Worm (Caenorhabditis elegans) whole organism, L2 larva: ENCODE data around the gene srg-60.

Experiments
- C34F6.9 ChIP-seq: fragments of 150-350 bp; optimal IDR thresholded peaks from 2 replicates; lab custom pipeline; 2014; ENCODE audit warnings: missing biosample characterization, missing genetic modification characterization
- R02D3.7 ChIP-seq: fragments of 150-350 bp; optimal IDR thresholded peaks from 2 replicates; lab custom pipeline; 2014; ENCODE audit warnings: missing biosample characterization, missing genetic modification characterization
- Y55F3AM.14 ChIP-seq: fragments of 200-800 bp; sonication (Bioruptor generic); optimal IDR thresholded peaks from 2 replicates; lab custom pipeline; 2018; ENCODE audit warnings: mild to moderate bottlenecking, missing genetic modification characterization, missing compliant biosample characterization
- ZK546.5 ChIP-seq: sonication (generic microtip); optimal IDR thresholded peaks from 2 replicates; lab custom pipeline; 2017; ENCODE audit warnings: missing biosample characterization, missing genetic modification characterization
- alr-1 ChIP-seq: fragments of 150-350 bp; optimal IDR thresholded peaks from 2 replicates; lab custom pipeline; 2014; ENCODE audit warnings: missing biosample characterization, missing genetic modification characterization
- ama-1 ChIP-seq: fragments of 150-350 bp; optimal IDR thresholded peaks from 2 replicates; lab custom pipeline; 2018; ENCODE audit warnings: inconsistent platforms
- blmp-1 ChIP-seq: sonication (generic microtip); optimal IDR thresholded peaks from 2 replicates; lab custom pipeline; 2017; ENCODE audit warnings: missing genetic modification characterization, mild to moderate bottlenecking, missing compliant biosample characterization, antibody characterized with exemption, moderate library complexity; ENCODE audit not compliant: insufficient read depth
- ceh-16 ChIP-seq: fragments of 150-350 bp; optimal IDR thresholded peaks from 2 replicates; lab custom pipeline; 2014; ENCODE audit warnings: missing biosample characterization, missing genetic modification characterization
- ceh-82 ChIP-seq: fragments of 150-350 bp; optimal IDR thresholded peaks from 2 replicates; lab custom pipeline; 2014; ENCODE audit warnings: missing biosample characterization, missing genetic modification characterization
- crh-2 ChIP-seq: sonication (generic microtip); optimal IDR thresholded peaks from 2 replicates; lab custom pipeline; 2017; ENCODE audit warnings: missing biosample characterization, missing genetic modification characterization
- egl-27 ChIP-seq: sonication (generic microtip); optimal IDR thresholded peaks from 3 replicates; lab custom pipeline; 2017; ENCODE audit warnings: missing biosample characterization, missing genetic modification reagents, missing genetic modification characterization
- elt-1 ChIP-seq: fragments of 150-350 bp; optimal IDR thresholded peaks from 2 replicates; lab custom pipeline; 2014; ENCODE audit warnings: missing biosample characterization, missing genetic modification characterization
- elt-3 ChIP-seq: sonication (generic microtip); optimal IDR thresholded peaks from 2 replicates; lab custom pipeline; 2017; ENCODE audit warnings: missing biosample characterization, missing genetic modification characterization
- fos-1 ChIP-seq: fragments of 150-350 bp; optimal IDR thresholded peaks from 2 replicates; lab custom pipeline; 2014; ENCODE audit warnings: missing biosample characterization, missing genetic modification characterization
- gmeb-1 ChIP-seq: fragments of 150-350 bp; optimal IDR thresholded peaks from 2 replicates; lab custom pipeline; 2014; ENCODE audit warnings: missing biosample characterization, missing genetic modification characterization
- lin-11 ChIP-seq: fragments of 150-350 bp; sonication (generic microtip); optimal IDR thresholded peaks from 2 replicates; lab custom pipeline; 2014; ENCODE audit warnings: missing biosample characterization, missing genetic modification characterization, inconsistent platforms, mixed read lengths
- lin-13 ChIP-seq: fragments of 150-350 bp; optimal IDR thresholded peaks from 2 replicates; lab custom pipeline; 2014; ENCODE audit warnings: missing biosample characterization, missing genetic modification reagents, missing genetic modification characterization
- lin-39 ChIP-seq: fragments of 150-350 bp; optimal IDR thresholded peaks from 2 replicates; lab custom pipeline; 2014; ENCODE audit warnings: missing biosample characterization, missing genetic modification reagents, missing genetic modification characterization
- mab-5 ChIP-seq: fragments of 150-350 bp; optimal IDR thresholded peaks from 2 replicates; lab custom pipeline; 2014; ENCODE audit warnings: missing biosample characterization, missing genetic modification characterization
- mbf-1 ChIP-seq: sonication (generic microtip); optimal IDR thresholded peaks from 2 replicates; lab custom pipeline; 2017; ENCODE audit warnings: missing biosample characterization, missing genetic modification characterization
- mdl-1 ChIP-seq, 2 experiments: fragments of 150-350 bp in 1 of 2; sonication (generic microtip) in 1 of 2; optimal IDR thresholded peaks; 2 replicates each; lab custom pipeline; 2017; ENCODE audit warnings: missing biosample characterization in 2 of 2, missing genetic modification characterization in 2 of 2
- nhr-10 ChIP-seq: sonication (generic microtip); optimal IDR thresholded peaks from 2 replicates; lab custom pipeline; 2017; ENCODE audit warnings: missing biosample characterization, missing genetic modification characterization
- nhr-11 ChIP-seq: fragments of 150-350 bp; optimal IDR thresholded peaks from 2 replicates; lab custom pipeline; 2014; ENCODE audit warnings: missing biosample characterization, missing genetic modification characterization
- nhr-12 ChIP-seq: fragments of 150-350 bp; optimal IDR thresholded peaks from 2 replicates; lab custom pipeline; 2014; ENCODE audit warnings: missing biosample characterization, missing genetic modification characterization
- nhr-129 ChIP-seq: fragments of 150-350 bp; optimal IDR thresholded peaks from 2 replicates; lab custom pipeline; 2014; ENCODE audit warnings: missing biosample characterization, missing genetic modification characterization
- nhr-21 ChIP-seq: fragments of 150-350 bp; optimal IDR thresholded peaks from 2 replicates; lab custom pipeline; 2014; ENCODE audit warnings: missing biosample characterization, missing genetic modification characterization
- nhr-23 ChIP-seq: fragments of 150-350 bp; optimal IDR thresholded peaks from 2 replicates; lab custom pipeline; 2014; ENCODE audit warnings: missing biosample characterization, missing genetic modification reagents, missing genetic modification characterization
- nhr-237 ChIP-seq: fragments of 150-350 bp; optimal IDR thresholded peaks from 2 replicates; lab custom pipeline; 2014; ENCODE audit warnings: missing biosample characterization, missing genetic modification characterization
- nhr-77 ChIP-seq: fragments of 150-350 bp; optimal IDR thresholded peaks from 2 replicates; lab custom pipeline; 2014; ENCODE audit warnings: missing biosample characterization, missing genetic modification characterization
- peb-1 ChIP-seq: fragments of 150-350 bp; optimal IDR thresholded peaks from 2 replicates; lab custom pipeline; 2014; ENCODE audit warnings: missing biosample characterization, missing genetic modification characterization
- sem-4 ChIP-seq: fragments of 150-350 bp; optimal IDR thresholded peaks from 2 replicates; lab custom pipeline; 2014; ENCODE audit warnings: missing biosample characterization, missing genetic modification reagents, missing genetic modification characterization
- skn-1 ChIP-seq: sonication (generic microtip); optimal IDR thresholded peaks from 2 replicates; lab custom pipeline; 2017; ENCODE audit warnings: missing biosample characterization, missing genetic modification characterization
- sma-3 ChIP-seq: sonication (generic microtip); optimal IDR thresholded peaks from 2 replicates; lab custom pipeline; 2016; ENCODE audit warnings: missing genetic modification reagents, missing genetic modification characterization, missing compliant biosample characterization
- sma-9 ChIP-seq, 2 experiments: fragments of 150-350 bp in 1 of 2; sonication (generic microtip) in 1 of 2; optimal IDR thresholded peaks; 2 replicates each; lab custom pipeline; 2014 to 2016; ENCODE audit warnings: missing genetic modification characterization in 2 of 2, mild to moderate bottlenecking in 1 of 2, missing biosample characterization in 1 of 2, missing compliant biosample characterization in 1 of 2, missing genetic modification reagents in 1 of 2, moderate library complexity in 1 of 2
- snpc-4 ChIP-seq: fragments of 150-350 bp; optimal IDR thresholded peaks from 2 replicates; lab custom pipeline; 2014; ENCODE audit warnings: missing biosample characterization, missing genetic modification characterization
- unc-39 ChIP-seq: fragments of 150-350 bp; optimal IDR thresholded peaks from 2 replicates; lab custom pipeline; 2014; ENCODE audit warnings: missing biosample characterization, missing genetic modification characterization
- unc-55 ChIP-seq: fragments of 150-350 bp; sonication (generic microtip); optimal IDR thresholded peaks from 3 replicates; lab custom pipeline; 2014; ENCODE audit warnings: missing biosample characterization, missing genetic modification reagents, missing genetic modification characterization
- zag-1 ChIP-seq: fragments of 150-350 bp; optimal IDR thresholded peaks from 2 replicates; lab custom pipeline; 2014; ENCODE audit warnings: missing biosample characterization, missing genetic modification characterization
- ztf-1 ChIP-seq: fragments of 200-800 bp; sonication (Bioruptor generic); conservative IDR thresholded peaks from 2 replicates; pipeline ENCODE4 v1.3.6; 2022; ENCODE audit warnings: missing genetic modification characterization, missing compliant biosample characterization

srg-60 gene

DNA sequence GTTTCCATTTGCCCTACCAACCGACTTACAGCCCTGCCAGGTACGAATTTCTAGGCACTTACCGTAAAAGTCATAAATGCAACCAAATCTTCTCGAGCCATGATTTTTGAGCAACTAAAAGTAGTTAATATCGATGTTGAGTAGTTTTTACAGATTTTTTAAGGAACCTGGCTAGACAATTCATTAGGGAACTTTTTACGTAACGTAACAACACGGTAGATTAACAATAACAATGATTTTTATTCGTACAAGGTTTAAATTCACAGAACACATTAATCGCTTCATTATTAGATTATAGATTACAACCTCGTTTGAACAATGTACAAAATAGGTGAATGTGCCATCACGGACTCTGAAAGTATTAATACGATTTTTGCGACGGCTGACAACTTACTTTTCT, 30.6 kb upstream of the srg-60 start, which contains the start of gene srx-26:
TSS of gene srx-26 (minus strand) at position 101 of the 400 bp plus-strand sequence.
- TF ChIP-seq blmp-1 (tag; lab: Kevin White, UChicago) (no peak), nhr-23 (tag; lab: Kevin White, UChicago) (no peak), mdl-1 (tag; optimal IDR thresholded peaks at IDR 0.05; lab: Kevin White, UChicago) (no peak), mab-5 (tag; lab: Kevin White, UChicago) (no peak), lin-13 (GFP tag; lab: Kevin White, UChicago) (no peak), sma-3 (no peak), nhr-10 (tag; lab: Kevin White, UChicago) (no peak), unc-55 (GFP tag; lab: Kevin White, UChicago) (no peak), ceh-16 (tag; lab: Kevin White, UChicago) (no peak), ZK546.5 (tag; lab: Kevin White, UChicago) (no peak), nhr-129 (tag; lab: Kevin White, UChicago) (no peak), nhr-77 (tag; lab: Kevin White, UChicago) (no peak), lin-39 (tag; lab: Kevin White, UChicago) (no peak), zag-1 (tag; lab: Kevin White, UChicago) (no peak), egl-27 (tag; lab: Kevin White, UChicago) (no peak)

DNA sequence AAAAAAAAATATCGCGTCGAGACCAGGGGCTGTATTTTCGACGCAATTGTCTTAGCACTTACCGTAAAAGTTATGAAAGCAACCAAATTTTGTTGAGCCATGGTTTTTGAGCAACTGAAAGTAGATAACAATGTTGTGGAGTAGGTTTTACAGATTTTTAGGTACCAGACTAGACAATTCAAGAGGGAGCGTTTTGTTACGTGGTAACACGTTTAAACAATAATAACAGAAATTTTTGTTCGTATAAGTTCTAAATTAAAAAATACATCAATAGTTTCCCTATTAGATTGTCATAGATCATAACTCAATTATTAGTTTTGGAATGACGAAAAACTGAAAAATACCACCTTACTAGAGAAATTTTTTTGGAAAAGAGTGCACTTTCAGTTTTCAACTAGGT, 27.6 kb upstream of the srg-60 start, which contains the start of gene srx-24:
TSS of gene srx-24 (minus strand) at position 101 of the 400 bp plus-strand sequence.
- TF ChIP-seq ceh-16 (tag; lab: Kevin White, UChicago) (no peak), elt-1 (tag; lab: Kevin White, UChicago) (no peak), mdl-1 (tag; optimal IDR thresholded peaks at IDR 0.05; lab: Kevin White, UChicago) (no peak), ama-1 (no peak)

DNA sequence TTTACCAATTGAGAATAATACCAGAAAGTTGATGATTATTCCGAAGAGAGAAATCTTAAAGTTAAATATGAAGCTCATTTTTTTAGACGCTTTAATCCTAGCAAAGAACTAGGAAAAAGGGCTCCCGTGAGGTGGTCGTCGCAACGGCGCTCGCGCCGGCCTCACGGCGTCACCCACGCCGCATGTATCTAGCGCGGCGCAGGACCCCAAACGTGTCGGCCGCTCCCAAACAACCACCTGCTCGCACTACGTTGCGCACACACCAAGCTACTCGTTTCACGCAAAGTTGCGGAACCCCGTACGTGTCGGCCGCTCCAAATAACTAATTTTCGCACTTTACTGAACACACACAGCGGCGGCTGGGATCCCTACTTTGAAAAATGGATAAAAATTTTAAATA, 23.9 kb upstream of the srg-60 start:
- no peak for TF ChIP-seq alr-1 (tag; lab: Kevin White, UChicago)
- TF ChIP-seq peb-1, result no peak
- no peak for TF ChIP-seq mab-5 (tag; lab: Kevin White, UChicago)
- TF ChIP-seq nhr-12 (tag; lab: Kevin White, UChicago), result no peak
- TF ChIP-seq nhr-11 (tag; lab: Kevin White, UChicago), result no peak
- no peak for TF ChIP-seq snpc-4 (tag; lab: Kevin White, UChicago)
- no peak for TF ChIP-seq unc-55 (GFP tag; lab: Kevin White, UChicago)
- no peak for TF ChIP-seq sma-9 (GFP tag; optimal IDR thresholded peaks at IDR 0.05; lab: Kevin White, UChicago)
- TF ChIP-seq sma-9 (tag; optimal IDR thresholded peaks at IDR 0.05; lab: Kevin White, UChicago), result no peak
- no peak for TF ChIP-seq C34F6.9 (tag; lab: Kevin White, UChicago)
- TF ChIP-seq elt-1 (tag; lab: Kevin White, UChicago), result no peak
- TF ChIP-seq sma-3, result no peak
- no peak for TF ChIP-seq elt-3
- no peak for TF ChIP-seq ZK546.5 (tag; lab: Kevin White, UChicago)
- TF ChIP-seq ceh-82 (tag; lab: Kevin White, UChicago), result no peak

ce11 chrV:2742298-2742697, 19.8 kb upstream of the srg-60 start, which contains the start of gene srg-62:
Gene srg-62, minus strand, starts transcription at chrV:2742398.
- TF ChIP-seq nhr-237, result no peak
- TF ChIP-seq sem-4 (tag; lab: Kevin White, UChicago), result no peak
- no peak for TF ChIP-seq ceh-82 (tag; lab: Kevin White, UChicago)
- TF ChIP-seq zag-1 (tag; lab: Kevin White, UChicago), result no peak
- TF ChIP-seq elt-3, result no peak
- no peak for TF ChIP-seq ztf-1
- TF ChIP-seq nhr-10 (tag; lab: Kevin White, UChicago), result no peak
- no peak for TF ChIP-seq Y55F3AM.14 (GFP tag; lab: Kevin White, UChicago)
- TF ChIP-seq C34F6.9 (tag; lab: Kevin White, UChicago), result no peak
- TF ChIP-seq elt-1 (tag; lab: Kevin White, UChicago), result no peak
- no peak for TF ChIP-seq lin-13 (GFP tag; lab: Kevin White, UChicago)
- TF ChIP-seq skn-1, result no peak

DNA sequence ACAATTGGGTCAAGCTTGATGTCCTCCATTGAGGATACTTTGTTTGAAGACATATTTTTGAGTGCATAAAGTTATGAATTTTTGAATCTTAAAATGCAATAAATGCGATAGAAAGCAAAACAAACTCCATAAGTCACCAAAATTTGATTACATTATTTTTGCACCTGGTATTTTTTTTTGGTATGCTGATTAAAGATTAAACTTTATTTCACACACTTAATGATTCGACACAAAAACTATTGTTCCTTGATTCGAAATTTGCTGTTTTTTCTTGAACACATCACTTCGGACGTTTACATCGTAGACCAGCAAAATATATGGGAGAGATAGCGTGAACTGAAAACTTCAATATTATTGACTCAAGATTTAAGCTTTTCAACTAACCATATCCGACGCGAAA, 17.8 kb upstream of the srg-60 start, which contains the start of gene srg-61:
TSS of gene srg-61 (minus strand) at position 101 of the 400 bp plus-strand sequence.
- no peak for TF ChIP-seq lin-13 (GFP tag; lab: Kevin White, UChicago)
- no peak for TF ChIP-seq R02D3.7
- no peak for TF ChIP-seq mbf-1 (tag; lab: Kevin White, UChicago)
- no peak for TF ChIP-seq nhr-12 (tag; lab: Kevin White, UChicago)
- no peak for TF ChIP-seq nhr-23 (tag; lab: Kevin White, UChicago)
- TF ChIP-seq ztf-1, result no peak
- no peak for TF ChIP-seq lin-11 (tag; lab: Kevin White, UChicago)
- no peak for TF ChIP-seq fos-1 (tag; lab: Kevin White, UChicago)
- TF ChIP-seq gmeb-1 (tag; lab: Kevin White, UChicago), result no peak
- TF ChIP-seq crh-2, result no peak
- TF ChIP-seq ceh-82 (tag; lab: Kevin White, UChicago), result no peak
- no peak for TF ChIP-seq mdl-1 (tag; optimal IDR thresholded peaks at IDR 0.05; lab: Kevin White, UChicago)
- no peak for TF ChIP-seq nhr-77 (tag; lab: Kevin White, UChicago)
- no peak for TF ChIP-seq snpc-4 (tag; lab: Kevin White, UChicago)
- TF ChIP-seq C34F6.9 (tag; lab: Kevin White, UChicago), result no peak
- no peak for TF ChIP-seq nhr-21 (tag; lab: Kevin White, UChicago)
- no peak for TF ChIP-seq nhr-11 (tag; lab: Kevin White, UChicago)
- TF ChIP-seq unc-39 (tag; lab: Kevin White, UChicago), result no peak
